Fruit fly (Drosophila melanogaster): ENCODE results near the gene CG42828.

- no peak for TF ChIP-seq CTCF (optimal IDR thresholded peaks at IDR 0.05)
- TF ChIP-seq CG8478 (optimal IDR thresholded peaks at IDR 0.05) = no peak
These were observed 17.4 kb upstream of the CG42828 start, which contains the start of the genes ATPsynCF6 and Sec13 for dm6 chr3R:23355829-23356738.

All from S2 (cell line).